Fruit fly (Drosophila melanogaster) Kc167 (cell line): Measurements from ENCODE around the gene CG34347.

Experiments used
- Myc ChIP-seq: fragments of >200 bp; optimal IDR thresholded peaks from 2 replicates; lab custom pipeline; 2017; ENCODE audit warnings: missing external identifiers
- Sin3A ChIP-seq: fragments of >200 bp; optimal IDR thresholded peaks from 2 replicates; lab custom pipeline; 2018; ENCODE audit warnings: missing external identifiers
- h ChIP-seq: fragments of >200 bp; optimal IDR thresholded peaks from 3 replicates; lab custom pipeline; 2018; ENCODE audit warnings: missing external identifiers
- insv ChIP-seq: fragments of >200 bp; optimal IDR thresholded peaks from 3 replicates; lab custom pipeline; 2018; ENCODE audit warnings: missing external identifiers
- psq ChIP-seq: fragments of >200 bp; optimal IDR thresholded peaks from 2 replicates; lab custom pipeline; 2017; ENCODE audit warnings: missing external identifiers
- ttk ChIP-seq: sonication (Bioruptor generic); optimal IDR thresholded peaks from 2 replicates; lab custom pipeline; 2017; ENCODE audit warnings: missing external identifiers

- TF ChIP-seq Sin3A (lab: Kevin White, UChicago) (no peak), h (lab: Kevin White, UChicago) (no peak), psq (lab: Kevin White, UChicago) (no peak), insv (no peak), ttk (lab: Kevin White, UChicago) (no peak), Myc (lab: Kevin White, UChicago) (no peak)
Observed at dm6 chr3R:31301527-31301926, 9.4 kb upstream of the CG34347 start.
